Fruit fly (Drosophila melanogaster) whole organism, wandering third instar larva: ENCODE results near the gene Eig71Ee.

ENCODE experiments used
- CG9705 ChIP-seq: fragments of 200-800 bp; sonication (Bioruptor generic); optimal IDR thresholded peaks from 2 replicates; lab custom pipeline; 2018; ENCODE audit warnings: missing biosample characterization, mild to moderate bottlenecking, missing genetic modification characterization
- CrebA ChIP-seq: fragments of 200-800 bp; sonication (Bioruptor generic); optimal IDR thresholded peaks from 2 replicates; lab custom pipeline; 2016; ENCODE audit warnings: missing biosample characterization, mild to moderate bottlenecking, missing genetic modification characterization, borderline replicate concordance
- Dfd ChIP-seq: fragments of >200 bp; optimal IDR thresholded peaks from 2 replicates; lab custom pipeline; 2017; ENCODE audit warnings: missing biosample characterization, missing genetic modification characterization
- GATAd ChIP-seq: sonication (Bioruptor generic); optimal IDR thresholded peaks from 2 replicates; lab custom pipeline; 2016; ENCODE audit warnings: missing biosample characterization, missing genetic modification characterization
- HLH106 ChIP-seq: fragments of 200-800 bp; optimal IDR thresholded peaks from 3 replicates; lab custom pipeline; 2019; ENCODE audit warnings: missing biosample characterization, mild to moderate bottlenecking, missing genetic modification characterization, moderate library complexity
- Hr78 ChIP-seq: fragments of >200 bp; optimal IDR thresholded peaks from 2 replicates; lab custom pipeline; 2017; ENCODE audit warnings: missing biosample characterization, missing genetic modification characterization
- Hr83 ChIP-seq: fragments of 200-300 bp; sonication (Bioruptor generic); optimal IDR thresholded peaks from 2 replicates; lab custom pipeline; 2016; ENCODE audit warnings: missing biosample characterization, mild to moderate bottlenecking, missing genetic modification characterization, moderate library complexity; ENCODE audit not compliant: poor library complexity, severe bottlenecking
- Mio ChIP-seq: sonication (Bioruptor generic); optimal IDR thresholded peaks from 2 replicates; lab custom pipeline; 2016; ENCODE audit warnings: missing biosample characterization, missing genetic modification characterization
- N ChIP-seq: fragments of >200 bp; optimal IDR thresholded peaks from 2 replicates; lab custom pipeline; 2018; ENCODE audit warnings: missing biosample characterization, missing external identifiers, missing genetic modification characterization
- Sp1 ChIP-seq: fragments of 200-800 bp; sonication (Bioruptor generic); optimal IDR thresholded peaks from 3 replicates; lab custom pipeline; 2019; ENCODE audit warnings: missing biosample characterization, mild to moderate bottlenecking, missing genetic modification characterization, moderate library complexity
- Vsx2 ChIP-seq: fragments of 200-300, 225-300 bp; sonication (Bioruptor generic); optimal IDR thresholded peaks from 2 replicates; lab custom pipeline; 2018; ENCODE audit warnings: missing biosample characterization, missing genetic modification characterization; ENCODE audit not compliant: partially characterized antibody
- br ChIP-seq: fragments of 200-800 bp; sonication (Bioruptor generic); optimal IDR thresholded peaks from 2 replicates; lab custom pipeline; 2016; ENCODE audit warnings: missing biosample characterization, missing genetic modification characterization
- brk ChIP-seq: fragments of 200-800 bp; sonication (Bioruptor generic); optimal IDR thresholded peaks from 2 replicates; lab custom pipeline; 2016; ENCODE audit warnings: missing biosample characterization, mild to moderate bottlenecking, missing genetic modification characterization
- dmrt93B ChIP-seq: fragments of 200-800 bp; sonication (Bioruptor generic); optimal IDR thresholded peaks from 2 replicates; lab custom pipeline; 2018; ENCODE audit warnings: missing biosample characterization, mild to moderate bottlenecking, missing genetic modification characterization
- dsf ChIP-seq: sonication (Bioruptor generic); optimal IDR thresholded peaks from 2 replicates; lab custom pipeline; 2016; ENCODE audit warnings: missing biosample characterization, missing genetic modification characterization, borderline replicate concordance
- ey ChIP-seq: fragments of 200-800 bp; sonication (Bioruptor generic); optimal IDR thresholded peaks from 2 replicates; lab custom pipeline; 2016; ENCODE audit warnings: missing biosample characterization, missing genetic modification characterization
- foxo ChIP-seq, 2 experiments: fragments of 200-800 bp; sonication (Bioruptor generic); optimal IDR thresholded peaks; 2 replicates in 1 of 2; 3 replicates in 1 of 2; lab custom pipeline; 2016 to 2017; ENCODE audit warnings: missing biosample characterization in 2 of 2, missing genetic modification characterization in 2 of 2
- fru ChIP-seq: fragments of 200-800 bp; sonication (Bioruptor generic); optimal IDR thresholded peaks from 3 replicates; lab custom pipeline; 2016; ENCODE audit warnings: missing biosample characterization, mild to moderate bottlenecking, missing genetic modification characterization
- h ChIP-seq: fragments of 200-800 bp; sonication (Bioruptor generic); optimal IDR thresholded peaks from 3 replicates; lab custom pipeline; 2016; ENCODE audit warnings: missing biosample characterization, mild to moderate bottlenecking, missing genetic modification characterization
- lola ChIP-seq: fragments of >200 bp; optimal IDR thresholded peaks from 2 replicates; lab custom pipeline; 2017; ENCODE audit warnings: missing biosample characterization, missing genetic modification characterization
- rgr ChIP-seq: fragments of 200-800 bp; sonication (Bioruptor generic); optimal IDR thresholded peaks from 3 replicates; lab custom pipeline; 2016; ENCODE audit warnings: missing biosample characterization, mild to moderate bottlenecking, missing genetic modification characterization
- sage ChIP-seq: fragments of 200-800 bp; sonication (Bioruptor generic); optimal IDR thresholded peaks from 2 replicates; lab custom pipeline; 2016; ENCODE audit warnings: missing biosample characterization, mild to moderate bottlenecking, missing genetic modification characterization
- tai ChIP-seq: sonication (Bioruptor generic); optimal IDR thresholded peaks from 2 replicates; lab custom pipeline; 2016; ENCODE audit warnings: missing biosample characterization, missing genetic modification characterization
- woc ChIP-seq: sonication (Bioruptor generic); optimal IDR thresholded peaks from 2 replicates; lab custom pipeline; 2016; ENCODE audit warnings: missing biosample characterization, mild to moderate bottlenecking, missing genetic modification characterization

Eig71Ee gene

DNA sequence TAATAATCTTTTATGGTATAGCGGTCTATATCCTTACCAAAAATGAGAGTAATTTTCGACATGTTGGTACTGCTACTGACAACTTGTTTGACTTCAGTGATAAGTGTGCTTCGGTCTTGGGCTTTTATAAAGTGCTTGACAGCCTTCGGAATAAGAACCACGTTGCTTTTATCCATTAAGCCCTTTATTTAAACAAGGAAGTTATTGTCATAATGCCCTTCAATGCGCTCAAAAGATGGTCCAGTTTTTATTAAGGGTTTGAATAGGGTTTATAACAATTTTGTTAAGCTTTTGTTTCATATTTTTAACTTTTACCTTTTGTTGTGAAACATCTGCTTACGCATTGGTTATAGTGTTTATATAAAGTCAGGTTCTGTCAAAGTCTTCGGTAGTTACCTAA is 3.7 kb downstream of the Eig71Ee start, which contains the start of the genes Eig71Ec and Eig71Ed:
Gene Eig71Ec, minus strand, starts transcription at position 101 of the 400 bp plus-strand sequence.
Gene Eig71Ed, plus strand, starts transcription at position 384 of the 400 bp plus-strand sequence.
- TF ChIP-seq rgr (no peak), N (GFP tag; lab: Kevin White, UChicago) (no peak), brk (no peak)

DNA sequence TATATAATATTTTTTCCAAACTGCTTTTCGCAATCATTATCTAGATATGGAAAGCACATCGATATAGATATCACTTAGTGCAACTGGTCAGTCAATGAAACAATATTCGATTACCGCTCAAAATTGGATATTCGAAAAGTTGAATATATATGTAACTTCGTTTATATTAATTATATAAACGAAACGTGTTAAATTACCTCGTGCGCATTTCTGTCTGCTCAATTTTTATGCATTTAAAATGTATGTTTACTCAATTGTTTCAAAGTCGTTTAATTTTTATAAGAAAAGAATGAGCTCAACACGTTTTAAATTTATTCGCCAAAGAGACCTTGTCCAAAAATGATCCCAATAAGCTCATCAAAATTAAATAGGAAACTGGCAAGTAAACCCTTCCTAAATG is 5.3 kb downstream of the Eig71Ee start, which contains the start of gene CG43084:
Gene CG43084, plus strand, starts transcription at position 301 of the 400 bp plus-strand sequence.
- TF ChIP-seq foxo (GFP tag; optimal IDR thresholded peaks at IDR 0.05; lab: Kevin White, UChicago) (no peak), CG9705 (no peak), Dfd (GFP tag; lab: Kevin White, UChicago) (no peak), fru (GFP tag; lab: Kevin White, UChicago) (no peak), sage (no peak), Hr78 (GFP tag; lab: Kevin White, UChicago) (no peak), lola (GFP tag; lab: Kevin White, UChicago) (no peak), h (no peak), GATAd (no peak), ey (GFP tag; lab: Kevin White, UChicago) (no peak), br (GFP tag; lab: Kevin White, UChicago) (no peak), CrebA (GFP tag; lab: Kevin White, UChicago) (no peak)

- TF ChIP-seq lola (GFP tag; lab: Kevin White, UChicago) = no peak
- no peak for TF ChIP-seq dsf (GFP tag; lab: Kevin White, UChicago)
- TF ChIP-seq tai (GFP tag; lab: Kevin White, UChicago) = no peak
- no peak for TF ChIP-seq rgr
- TF ChIP-seq Vsx2 (GFP tag; lab: Kevin White, UChicago) = no peak
- TF ChIP-seq fru (GFP tag; lab: Kevin White, UChicago) = no peak
- TF ChIP-seq Sp1 = no peak
- TF ChIP-seq ey (GFP tag; lab: Kevin White, UChicago) = no peak
- TF ChIP-seq dmrt93B = no peak
- no peak for TF ChIP-seq br (GFP tag; lab: Kevin White, UChicago)
Observed at dm6 chr3L:15649561-15649960, 6.2 kb downstream of the Eig71Ee start, which contains the start of the genes Eig71Ea and Eig71Eb. Eig71Ea (minus strand) TSS chr3L:15649661. Eig71Eb (plus strand) TSS chr3L:15649936.

DNA sequence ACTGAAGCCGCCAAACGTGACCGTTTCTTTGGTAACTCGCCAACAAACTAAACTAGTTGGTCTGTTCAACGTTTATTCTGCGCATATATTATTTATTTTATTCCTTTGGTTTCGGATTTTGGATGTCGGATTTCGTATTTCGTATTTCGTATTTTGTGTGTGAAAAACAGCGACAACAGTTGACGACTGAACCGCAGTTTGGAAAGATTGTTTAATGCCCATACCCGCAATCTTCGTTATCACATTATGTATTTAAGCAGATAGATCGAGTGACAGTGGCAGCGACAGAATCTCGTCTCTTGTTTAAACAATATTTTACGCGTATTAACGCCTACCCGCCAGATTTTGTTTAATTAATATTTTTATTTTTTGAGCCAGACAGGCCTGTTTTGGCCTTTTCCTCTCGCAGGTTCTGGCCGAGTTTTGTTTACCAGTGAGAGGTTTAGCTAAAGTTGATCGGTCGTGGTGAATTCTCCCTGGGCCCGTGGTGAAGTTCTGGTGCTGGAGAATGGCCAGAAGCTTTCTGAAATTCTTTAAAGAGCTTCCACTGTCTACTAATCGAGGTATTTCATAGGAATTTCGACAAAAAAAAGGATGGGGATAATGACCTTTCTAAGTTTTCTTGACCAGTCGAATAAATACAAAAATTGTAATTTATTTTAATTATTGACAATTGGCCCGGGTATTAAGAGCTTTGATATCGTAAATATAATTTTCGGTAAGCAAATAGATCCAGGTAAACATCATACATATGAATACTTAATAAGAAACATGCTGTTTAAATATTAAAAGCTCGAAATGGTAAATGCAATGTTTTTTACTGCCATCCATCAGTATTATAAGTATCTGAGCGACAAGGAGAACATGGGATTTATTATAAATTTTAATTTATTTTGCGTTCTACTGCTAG is 7.8 kb downstream of the Eig71Ee start, which contains the start of the genes comm3 and CG43083:
Gene comm3, minus strand, starts transcription at position 51 of the 910 bp plus-strand sequence.
Gene CG43083, plus strand, starts transcription at position 860 of the 910 bp plus-strand sequence.
- TF ChIP-seq HLH106 (tag; lab: Kevin White, UChicago) (no peak), fru (GFP tag; lab: Kevin White, UChicago) (peak; percentile 32), Hr83 (peak; percentile 30), CrebA (GFP tag; lab: Kevin White, UChicago) (peak; percentile 34), h (peak; percentile 42)

DNA sequence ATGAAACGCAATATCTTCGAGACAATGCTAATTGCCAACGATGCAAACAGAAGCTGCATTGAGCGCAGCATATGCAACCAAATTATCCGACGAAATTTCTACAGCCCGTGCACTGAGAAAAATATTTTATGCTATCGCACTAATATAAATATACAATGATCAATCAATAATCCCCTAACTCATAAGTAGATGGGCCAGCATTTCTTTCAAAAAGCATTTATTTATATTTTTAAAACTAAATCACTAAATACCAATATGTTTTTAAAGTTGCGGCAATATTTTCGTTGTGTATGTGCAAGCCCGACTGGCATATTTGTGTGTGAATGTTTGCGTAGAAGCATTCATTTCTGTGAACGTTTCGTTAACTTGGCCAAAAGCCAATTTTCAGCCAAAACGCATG is 9.6 kb downstream of the Eig71Ee start:
- no peak for TF ChIP-seq rgr
- TF ChIP-seq brk = no peak
- no peak for TF ChIP-seq sage

DNA sequence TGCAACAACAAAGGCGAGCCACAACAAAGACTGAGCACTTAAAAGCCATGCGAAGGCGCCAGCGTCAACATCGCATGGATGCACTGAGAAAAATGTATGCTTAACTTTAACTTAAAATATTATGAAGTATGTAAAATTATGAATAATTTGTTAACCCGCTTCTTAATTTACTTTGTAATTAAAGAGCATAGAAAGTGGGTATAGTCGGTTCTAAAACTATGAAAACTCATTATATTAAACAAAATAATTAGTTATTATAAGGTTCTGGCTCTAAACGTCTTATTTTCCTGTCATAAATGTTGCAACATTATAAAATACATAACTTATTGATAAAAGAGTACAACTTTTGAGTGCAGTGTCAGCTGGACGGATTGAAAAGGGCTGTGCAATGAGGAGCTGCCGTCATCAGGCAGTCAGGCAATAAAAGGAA is 14.2 kb downstream of the Eig71Ee start:
- no peak for TF ChIP-seq Vsx2 (GFP tag; lab: Kevin White, UChicago)
- no peak for TF ChIP-seq rgr
- TF ChIP-seq fru (GFP tag; lab: Kevin White, UChicago) = peak; percentile 8
- TF ChIP-seq Dfd (GFP tag; lab: Kevin White, UChicago) = no peak
- TF ChIP-seq dsf (GFP tag; lab: Kevin White, UChicago) = no peak
- TF ChIP-seq Sp1 = peak; percentile 4
- TF ChIP-seq woc (GFP tag; lab: Kevin White, UChicago) = no peak
- TF ChIP-seq HLH106 (tag; lab: Kevin White, UChicago) = peak; percentile 23
- TF ChIP-seq lola (GFP tag; lab: Kevin White, UChicago) = no peak
- no peak for TF ChIP-seq Mio (GFP tag; lab: Kevin White, UChicago)
- TF ChIP-seq br (GFP tag; lab: Kevin White, UChicago) = peak; percentile 20
- peak in 1 of 2 experiments; percentile 25 for TF ChIP-seq foxo (GFP tag; optimal IDR thresholded peaks at IDR 0.05; lab: Kevin White, UChicago)
- peak; percentile 11 for TF ChIP-seq ey (GFP tag; lab: Kevin White, UChicago)
- no peak for TF ChIP-seq CrebA (GFP tag; lab: Kevin White, UChicago)
